Fruit fly (Drosophila melanogaster): ENCODE measurements around the gene CG8679.

DNA sequence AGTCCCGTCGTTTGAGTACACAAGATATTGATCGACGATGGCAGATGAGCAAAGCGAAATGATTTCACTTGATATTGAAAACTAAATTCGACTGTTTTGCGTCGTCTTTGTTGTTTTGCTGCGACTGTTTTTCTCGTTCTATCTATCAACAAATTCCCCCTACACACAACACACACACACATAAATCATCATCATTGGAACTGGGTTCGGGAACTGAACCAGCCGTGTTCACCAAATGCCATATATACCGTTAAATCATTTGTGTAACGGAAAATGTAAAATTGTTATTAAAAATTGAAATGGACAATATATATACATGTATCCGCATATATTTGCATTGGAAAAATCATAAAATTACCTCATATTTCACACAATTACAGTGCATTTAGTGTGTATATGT lies 2.1 kb upstream of the CG8679 start, which contains the start of gene Atg18b:
- TF ChIP-seq CG8478 (optimal IDR thresholded peaks at IDR 0.05) = no peak
- TF ChIP-seq CTCF (optimal IDR thresholded peaks at IDR 0.05) = no peak
